Worm (Caenorhabditis elegans) whole organism, L2 larva: ENCODE measurements around the gene C56A3.6.

ENCODE experiments used
- Y55F3AM.14 ChIP-seq: fragments of 200-800 bp; sonication (Bioruptor generic); optimal IDR thresholded peaks from 2 replicates; lab custom pipeline; 2018; ENCODE audit warnings: mild to moderate bottlenecking, missing genetic modification characterization, missing compliant biosample characterization
- ZK546.5 ChIP-seq: sonication (generic microtip); optimal IDR thresholded peaks from 2 replicates; lab custom pipeline; 2017; ENCODE audit warnings: missing biosample characterization, missing genetic modification characterization
- ama-1 ChIP-seq: fragments of 150-350 bp; optimal IDR thresholded peaks from 2 replicates; lab custom pipeline; 2018; ENCODE audit warnings: inconsistent platforms
- blmp-1 ChIP-seq: sonication (generic microtip); optimal IDR thresholded peaks from 2 replicates; lab custom pipeline; 2017; ENCODE audit warnings: missing genetic modification characterization, mild to moderate bottlenecking, missing compliant biosample characterization, antibody characterized with exemption, moderate library complexity; ENCODE audit not compliant: insufficient read depth
- lin-39 ChIP-seq: fragments of 150-350 bp; optimal IDR thresholded peaks from 2 replicates; lab custom pipeline; 2014; ENCODE audit warnings: missing biosample characterization, missing genetic modification reagents, missing genetic modification characterization
- nhr-10 ChIP-seq: sonication (generic microtip); optimal IDR thresholded peaks from 2 replicates; lab custom pipeline; 2017; ENCODE audit warnings: missing biosample characterization, missing genetic modification characterization
- nhr-11 ChIP-seq: fragments of 150-350 bp; optimal IDR thresholded peaks from 2 replicates; lab custom pipeline; 2014; ENCODE audit warnings: missing biosample characterization, missing genetic modification characterization
- peb-1 ChIP-seq: fragments of 150-350 bp; optimal IDR thresholded peaks from 2 replicates; lab custom pipeline; 2014; ENCODE audit warnings: missing biosample characterization, missing genetic modification characterization
- unc-55 ChIP-seq: fragments of 150-350 bp; sonication (generic microtip); optimal IDR thresholded peaks from 3 replicates; lab custom pipeline; 2014; ENCODE audit warnings: missing biosample characterization, missing genetic modification reagents, missing genetic modification characterization

ce11 chrV:13530698-13531097 is 25.5 kb downstream of the C56A3.6 start, which contains the start of gene ttr-44:
- no peak for TF ChIP-seq peb-1 (tag; lab: Kevin White, UChicago)
- TF ChIP-seq unc-55 (GFP tag; lab: Kevin White, UChicago), result no peak
- no peak for TF ChIP-seq blmp-1 (tag; lab: Kevin White, UChicago)
- TF ChIP-seq nhr-11 (tag; lab: Kevin White, UChicago), result no peak
- no peak for TF ChIP-seq ama-1
- no peak for TF ChIP-seq Y55F3AM.14 (GFP tag; lab: Kevin White, UChicago)
- no peak for TF ChIP-seq lin-39
- TF ChIP-seq nhr-10 (tag; lab: Kevin White, UChicago), result no peak
- TF ChIP-seq ZK546.5 (tag; lab: Kevin White, UChicago), result no peak
